Worm (Caenorhabditis elegans) whole organism, late embryonic: ENCODE data around the gene msp-32.

Experiments used
- ceh-48 ChIP-seq: sonication (generic microtip); optimal IDR thresholded peaks from 2 replicates; lab custom pipeline; 2016; ENCODE audit warnings: missing genetic modification characterization, inconsistent platforms, missing compliant biosample characterization
- che-1 ChIP-seq: sonication (generic microtip); optimal IDR thresholded peaks from 2 replicates; lab custom pipeline; 2016; ENCODE audit warnings: mild to moderate bottlenecking, missing genetic modification characterization, missing compliant biosample characterization
- dmd-4 ChIP-seq: sonication (generic microtip); optimal IDR thresholded peaks from 2 replicates; lab custom pipeline; 2016; ENCODE audit warnings: borderline replicate concordance, missing genetic modification characterization, missing compliant biosample characterization
- hlh-30 ChIP-seq: sonication (generic microtip); optimal IDR thresholded peaks from 2 replicates; lab custom pipeline; 2017; ENCODE audit warnings: antibody characterized with exemption, missing genetic modification characterization, missing compliant biosample characterization; ENCODE audit not compliant: insufficient read depth
- tbx-2 ChIP-seq: sonication (generic microtip); optimal IDR thresholded peaks from 2 replicates; lab custom pipeline; 2016; ENCODE audit warnings: missing genetic modification characterization, missing compliant biosample characterization

DNA sequence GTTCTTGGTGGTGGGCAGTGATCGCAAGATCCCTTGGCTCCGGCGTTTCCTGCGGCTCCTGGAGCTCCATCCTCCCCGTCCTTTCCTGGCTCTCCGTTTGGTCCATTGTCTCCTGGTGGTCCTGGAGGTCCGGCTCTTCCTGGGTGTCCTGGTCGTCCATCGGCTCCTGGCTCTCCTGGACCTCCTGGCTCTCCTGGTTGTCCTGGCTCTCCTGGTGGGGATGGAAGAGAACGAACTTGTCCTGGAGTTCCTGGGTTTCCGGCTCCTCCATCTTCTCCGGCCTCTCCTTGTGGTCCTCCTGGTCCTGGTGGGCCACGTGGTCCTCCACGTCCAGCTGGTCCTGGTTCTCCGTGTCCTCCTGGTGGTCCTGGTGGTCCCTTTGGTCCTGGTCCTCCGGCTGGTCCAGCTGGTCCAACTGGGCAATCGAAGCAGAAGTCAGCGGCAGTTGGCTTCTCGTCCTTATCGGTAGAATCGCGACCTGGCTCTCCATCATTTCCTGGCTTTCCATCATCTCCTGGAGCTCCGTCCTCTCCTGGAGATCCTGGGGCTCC, 28.8 kb upstream of the msp-32 start:
- TF ChIP-seq tbx-2 (tag; lab: Kevin White, UChicago) (no peak), dmd-4 (no peak), che-1 (tag; lab: Kevin White, UChicago) (no peak), hlh-30 (tag; lab: Kevin White, UChicago) (no peak), ceh-48 (tag; lab: Kevin White, UChicago) (no peak)
